Worm (Caenorhabditis elegans) whole organism, late embryonic: ENCODE measurements around the gene K04A8.19.

Experiments
- C08G9.2 ChIP-seq: sonication (generic microtip); optimal IDR thresholded peaks from 2 replicates; lab custom pipeline; 2016; ENCODE audit warnings: mild to moderate bottlenecking, missing genetic modification characterization, moderate library complexity, missing compliant biosample characterization
- C38D4.7 ChIP-seq: fragments of 200-800 bp; sonication (Bioruptor generic); optimal IDR thresholded peaks from 2 replicates; lab custom pipeline; 2018; ENCODE audit warnings: mild to moderate bottlenecking, missing genetic modification characterization, moderate library complexity, missing compliant biosample characterization
- F13H6.1 ChIP-seq: sonication (generic microtip); optimal IDR thresholded peaks from 2 replicates; lab custom pipeline; 2016; ENCODE audit warnings: missing genetic modification characterization, missing compliant biosample characterization
- T23F11.4 ChIP-seq: fragments of 200-800 bp; sonication (Bioruptor generic); optimal IDR thresholded peaks from 2 replicates; lab custom pipeline; 2018; ENCODE audit warnings: mild to moderate bottlenecking, missing genetic modification characterization, missing compliant biosample characterization
- ama-1 ChIP-seq: fragments of 150-350 bp; optimal IDR thresholded peaks from 2 replicates; lab custom pipeline; 2014
- ceh-24 ChIP-seq: sonication (generic microtip); optimal IDR thresholded peaks from 2 replicates; lab custom pipeline; 2016; ENCODE audit warnings: mild to moderate bottlenecking, missing genetic modification characterization, missing compliant biosample characterization
- ceh-30 ChIP-seq: fragments of 150-350 bp; optimal IDR thresholded peaks from 2 replicates; lab custom pipeline; 2014; ENCODE audit warnings: missing biosample characterization, missing genetic modification characterization
- ceh-31 ChIP-seq: sonication (generic microtip); optimal IDR thresholded peaks from 2 replicates; lab custom pipeline; 2016; ENCODE audit warnings: missing genetic modification characterization, missing compliant biosample characterization
- ceh-48 ChIP-seq: sonication (generic microtip); optimal IDR thresholded peaks from 2 replicates; lab custom pipeline; 2016; ENCODE audit warnings: missing genetic modification characterization, inconsistent platforms, missing compliant biosample characterization
- che-1 ChIP-seq: sonication (generic microtip); optimal IDR thresholded peaks from 2 replicates; lab custom pipeline; 2016; ENCODE audit warnings: mild to moderate bottlenecking, missing genetic modification characterization, missing compliant biosample characterization
- elt-2 ChIP-seq: sonication (generic microtip); optimal IDR thresholded peaks from 2 replicates; lab custom pipeline; 2016; ENCODE audit warnings: missing genetic modification reagents, missing genetic modification characterization, missing compliant biosample characterization
- eyg-1 ChIP-seq: sonication (generic microtip); optimal IDR thresholded peaks from 2 replicates; lab custom pipeline; 2016; ENCODE audit warnings: missing genotype, missing genetic modification characterization, missing compliant biosample characterization
- fax-1 ChIP-seq: sonication (generic microtip); optimal IDR thresholded peaks from 2 replicates; lab custom pipeline; 2016; ENCODE audit warnings: missing genotype, missing genetic modification characterization, missing compliant biosample characterization
- fkh-10 ChIP-seq: fragments of 150-350 bp; optimal IDR thresholded peaks from 2 replicates; lab custom pipeline; 2014; ENCODE audit warnings: missing biosample characterization, missing genetic modification reagents, missing genetic modification characterization
- hlh-13 ChIP-seq: fragments of 200-800 bp; sonication (Bioruptor generic); optimal IDR thresholded peaks from 2 replicates; lab custom pipeline; 2018; ENCODE audit warnings: mild to moderate bottlenecking, missing genetic modification characterization, missing compliant biosample characterization
- hlh-6 ChIP-seq: sonication (generic microtip); optimal IDR thresholded peaks from 2 replicates; lab custom pipeline; 2016; ENCODE audit warnings: missing genotype, missing genetic modification characterization, missing compliant biosample characterization
- lim-6 ChIP-seq: sonication (generic microtip); optimal IDR thresholded peaks from 2 replicates; lab custom pipeline; 2016; ENCODE audit warnings: missing genetic modification characterization, missing compliant biosample characterization
- madf-2 ChIP-seq: sonication (generic microtip); optimal IDR thresholded peaks from 2 replicates; lab custom pipeline; 2017; ENCODE audit warnings: missing genetic modification characterization, missing compliant biosample characterization
- nfya-1 ChIP-seq: sonication (generic microtip); optimal IDR thresholded peaks from 2 replicates; lab custom pipeline; 2017; ENCODE audit warnings: missing genetic modification characterization, mild to moderate bottlenecking, missing compliant biosample characterization, antibody characterized with exemption, moderate library complexity
- nhr-11 ChIP-seq: fragments of 150-350 bp; optimal IDR thresholded peaks from 2 replicates; lab custom pipeline; 2014; ENCODE audit warnings: missing biosample characterization, missing genetic modification characterization
- nhr-232 ChIP-seq: sonication (generic microtip); optimal IDR thresholded peaks from 2 replicates; lab custom pipeline; 2016; ENCODE audit warnings: missing genetic modification characterization, missing compliant biosample characterization
- npax-4 ChIP-seq: sonication (generic microtip); optimal IDR thresholded peaks from 2 replicates; lab custom pipeline; 2016; ENCODE audit warnings: missing genetic modification characterization, missing compliant biosample characterization
- pag-3 ChIP-seq: sonication (generic microtip); optimal IDR thresholded peaks from 2 replicates; lab custom pipeline; 2016; ENCODE audit warnings: missing compliant biosample characterization, missing genetic modification characterization, borderline replicate concordance
- pat-9 ChIP-seq: fragments of 200-800 bp; sonication (Bioruptor generic); optimal IDR thresholded peaks from 2 replicates; lab custom pipeline; 2018; ENCODE audit warnings: mild to moderate bottlenecking, missing genetic modification characterization, moderate library complexity, missing compliant biosample characterization
- pax-1 ChIP-seq: fragments of 150-350 bp; optimal IDR thresholded peaks from 2 replicates; lab custom pipeline; 2014; ENCODE audit warnings: missing biosample characterization, missing genetic modification characterization
- pha-4 ChIP-seq: fragments of 150-350 bp; optimal IDR thresholded peaks from 2 replicates; lab custom pipeline; 2018; ENCODE audit warnings: missing biosample characterization, missing genetic modification reagents, missing genetic modification characterization
- pros-1 ChIP-seq: fragments of 150-350 bp; optimal IDR thresholded peaks from 2 replicates; lab custom pipeline; 2014; ENCODE audit warnings: missing biosample characterization, missing genetic modification reagents, missing genetic modification characterization
- sox-4 ChIP-seq: sonication (generic microtip); optimal IDR thresholded peaks from 2 replicates; lab custom pipeline; 2017; ENCODE audit warnings: mild to moderate bottlenecking, missing genetic modification characterization, inconsistent platforms, missing compliant biosample characterization
- syd-9 ChIP-seq: sonication (generic microtip); optimal IDR thresholded peaks from 2 replicates; lab custom pipeline; 2016; ENCODE audit warnings: mild to moderate bottlenecking, missing genetic modification characterization, moderate library complexity, missing compliant biosample characterization
- tbx-2 ChIP-seq: sonication (generic microtip); optimal IDR thresholded peaks from 2 replicates; lab custom pipeline; 2016; ENCODE audit warnings: missing genetic modification characterization, missing compliant biosample characterization
- ttx-3 ChIP-seq: sonication (generic microtip); optimal IDR thresholded peaks from 2 replicates; lab custom pipeline; 2016; ENCODE audit warnings: missing genetic modification reagents, missing genetic modification characterization, missing compliant biosample characterization
- unc-42 ChIP-seq: sonication (generic microtip); optimal IDR thresholded peaks from 2 replicates; lab custom pipeline; 2016; ENCODE audit warnings: missing genotype, missing genetic modification characterization, missing compliant biosample characterization
- zip-5 ChIP-seq: sonication (generic microtip); optimal IDR thresholded peaks from 2 replicates; lab custom pipeline; 2016; ENCODE audit warnings: missing genetic modification characterization, missing compliant biosample characterization

K04A8.19 gene

DNA sequence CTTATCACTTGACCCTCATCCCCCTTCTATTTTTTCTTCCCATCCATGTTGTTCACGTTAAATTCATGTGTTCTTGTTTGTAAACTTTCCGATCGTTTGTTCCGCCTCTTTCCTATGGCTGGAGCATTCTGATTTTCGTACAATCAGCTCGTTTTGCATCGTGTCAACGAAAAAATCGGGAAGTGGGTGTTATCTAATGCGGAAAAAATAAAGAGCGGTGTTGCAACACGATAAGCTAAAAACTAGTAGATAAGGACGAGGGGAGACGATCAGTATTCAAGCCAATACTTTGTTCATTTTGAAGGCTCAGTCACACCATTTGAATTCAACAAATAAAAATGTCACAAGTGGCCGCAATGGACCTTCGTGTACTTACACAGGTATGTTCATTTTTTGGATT lies 29.5 kb downstream of the K04A8.19 start, which contains the start of gene acs-1:
TSS of gene acs-1 (plus strand) at position 233 of the 400 bp plus-strand sequence.
- TF ChIP-seq nhr-232 (tag; lab: Kevin White, UChicago): no peak
- no peak for TF ChIP-seq nhr-11 (tag; lab: Kevin White, UChicago)
- TF ChIP-seq pros-1: no peak
- TF ChIP-seq nfya-1: no peak
- no peak for TF ChIP-seq ama-1 (lab: Kevin White, UChicago)
- TF ChIP-seq elt-2 (tag; lab: Kevin White, UChicago): peak; percentile 43
- no peak for TF ChIP-seq F13H6.1 (tag; lab: Kevin White, UChicago)
- TF ChIP-seq madf-2 (tag; lab: Kevin White, UChicago): no peak

DNA sequence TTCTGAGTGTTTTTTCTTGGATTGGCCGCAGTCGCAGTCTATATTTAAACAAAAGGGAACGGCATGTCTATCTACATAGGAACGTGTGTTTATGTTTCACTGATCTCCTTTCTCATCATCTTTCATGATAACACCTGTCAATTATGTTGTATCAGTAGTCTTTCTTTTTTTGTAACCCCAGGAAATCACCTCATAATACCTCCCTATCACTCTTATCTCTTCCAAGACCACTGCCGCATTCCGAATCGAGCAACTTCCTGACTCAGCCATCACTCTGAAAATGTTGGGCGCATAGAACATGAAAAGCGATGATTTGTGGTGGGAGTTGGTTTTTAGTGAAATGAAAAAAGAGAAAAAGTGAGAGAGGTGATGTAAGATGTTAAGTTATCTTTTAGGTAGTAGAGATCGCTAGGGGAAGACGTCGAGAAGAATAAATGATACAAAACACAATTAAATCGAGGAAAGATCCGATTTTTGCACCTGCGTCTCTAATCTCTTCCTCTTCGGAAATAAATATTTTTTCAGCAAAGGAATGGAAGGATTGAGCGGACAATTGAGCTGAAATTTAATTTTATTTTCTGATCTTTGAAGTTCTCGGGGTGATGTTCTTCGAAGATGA lies 31.2 kb downstream of the K04A8.19 start:
- TF ChIP-seq elt-2 (tag; lab: Kevin White, UChicago) (peak; percentile 10), pha-4 (no peak)

DNA sequence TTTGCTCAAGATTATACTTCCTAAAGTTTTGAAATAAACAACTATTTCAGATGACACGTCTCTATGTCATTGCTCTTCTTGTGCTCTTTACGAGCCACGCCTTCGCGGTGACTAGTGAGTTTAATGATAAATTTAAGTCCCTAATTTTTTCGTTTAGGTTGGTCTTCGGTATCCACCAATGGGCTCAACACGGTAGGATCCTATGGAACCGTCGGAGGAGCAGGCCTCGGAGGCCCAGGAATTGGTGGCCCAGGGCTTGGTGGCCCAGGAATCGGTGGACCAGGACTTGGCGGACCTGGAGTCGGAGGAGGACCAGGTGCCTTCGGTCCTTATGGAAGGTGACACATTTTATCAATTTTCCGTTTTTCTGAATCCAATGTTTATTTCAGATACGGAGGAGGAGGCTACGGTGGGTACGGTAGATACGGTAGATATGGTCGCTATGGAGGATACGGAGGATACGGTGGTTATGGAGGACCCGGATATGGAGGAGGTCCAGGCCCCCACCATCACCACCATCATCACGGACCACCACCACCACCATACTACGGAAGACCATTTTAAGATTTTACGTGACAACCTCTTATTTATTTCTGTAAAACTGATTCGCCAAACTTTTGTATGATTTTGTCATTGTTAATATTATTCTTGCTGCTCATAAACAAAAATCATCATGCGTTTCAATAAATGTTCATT lies 33.7 kb downstream of the K04A8.19 start, which contains the start of the genes F46E10.2 and F46E10.18:
TSS of gene F46E10.2 (plus strand) at position 51 of the 696 bp plus-strand sequence.
TSS of gene F46E10.18 (plus strand) at position 646 of the 696 bp plus-strand sequence.
- TF ChIP-seq ceh-48 (tag; lab: Kevin White, UChicago): no peak
- no peak for TF ChIP-seq ceh-24 (tag; lab: Kevin White, UChicago)
- no peak for TF ChIP-seq ceh-30 (tag; lab: Kevin White, UChicago)
- no peak for TF ChIP-seq tbx-2 (tag; lab: Kevin White, UChicago)
- TF ChIP-seq C08G9.2 (tag; lab: Kevin White, UChicago): no peak
- TF ChIP-seq fax-1: no peak
- TF ChIP-seq ceh-31 (tag; lab: Kevin White, UChicago): no peak
- TF ChIP-seq pag-3 (tag; lab: Kevin White, UChicago): no peak
- no peak for TF ChIP-seq ttx-3
- no peak for TF ChIP-seq T23F11.4 (GFP tag; lab: Kevin White, UChicago)
- no peak for TF ChIP-seq lim-6 (tag; lab: Kevin White, UChicago)
- TF ChIP-seq eyg-1 (tag; lab: Kevin White, UChicago): no peak
- TF ChIP-seq pax-1 (tag; lab: Kevin White, UChicago): no peak
- TF ChIP-seq C38D4.7: no peak

DNA sequence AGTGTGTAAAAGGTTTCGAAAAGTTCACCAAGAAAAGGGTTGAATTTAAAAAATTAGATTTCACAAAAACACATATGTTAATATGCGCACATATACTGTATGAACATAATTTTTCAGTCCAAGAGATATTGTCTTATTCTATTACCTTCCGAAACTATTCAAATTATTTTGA lies 36.1 kb downstream of the K04A8.19 start, which contains the start of gene F46E10.3:
TSS of gene F46E10.3 (plus strand) at position 73 of the 172 bp plus-strand sequence.
- TF ChIP-seq ceh-48 (tag; lab: Kevin White, UChicago): no peak
- no peak for TF ChIP-seq ceh-31 (tag; lab: Kevin White, UChicago)
- no peak for TF ChIP-seq elt-2 (tag; lab: Kevin White, UChicago)
- no peak for TF ChIP-seq nhr-232 (tag; lab: Kevin White, UChicago)
- no peak for TF ChIP-seq pat-9 (tag; lab: Kevin White, UChicago)
- no peak for TF ChIP-seq unc-42 (tag; lab: Kevin White, UChicago)
- no peak for TF ChIP-seq ceh-30 (tag; lab: Kevin White, UChicago)
- TF ChIP-seq ttx-3: no peak
- TF ChIP-seq che-1 (tag; lab: Kevin White, UChicago): no peak
- no peak for TF ChIP-seq nhr-11 (tag; lab: Kevin White, UChicago)
- TF ChIP-seq hlh-6: no peak
- TF ChIP-seq nfya-1: no peak
- no peak for TF ChIP-seq zip-5 (tag; lab: Kevin White, UChicago)
- TF ChIP-seq sox-4 (tag; lab: Kevin White, UChicago): no peak
- TF ChIP-seq fkh-10 (GFP tag; lab: Kevin White, UChicago): no peak
- no peak for TF ChIP-seq pax-1 (tag; lab: Kevin White, UChicago)
- TF ChIP-seq hlh-13 (GFP tag; lab: Kevin White, UChicago): no peak
- no peak for TF ChIP-seq npax-4 (tag; lab: Kevin White, UChicago)
- TF ChIP-seq syd-9 (tag; lab: Kevin White, UChicago): no peak
- no peak for TF ChIP-seq ama-1 (lab: Kevin White, UChicago)
